Worm (Caenorhabditis elegans) whole organism, midembryonic: ENCODE results near the gene bra-2.

Experiments
- klf-2 ChIP-seq: fragments of 200-800 bp; sonication (Bioruptor generic); conservative IDR thresholded peaks from 2 replicates; pipeline ENCODE4 v1.3.6; 2022; ENCODE audit warnings: missing genetic modification reagents, missing genetic modification characterization, missing compliant biosample characterization
- ztf-23 ChIP-seq: fragments of 200-800 bp; sonication (Bioruptor generic); IDR thresholded peaks from 2 replicates; pipeline ENCODE4 v1.3.6; 2022; ENCODE audit warnings: missing genetic modification reagents, missing genetic modification characterization, missing compliant biosample characterization
- ztf-29 ChIP-seq: fragments of 200-800 bp; sonication (Bioruptor generic); IDR thresholded peaks from 2 replicates; pipeline ENCODE4 v1.3.6; 2022; ENCODE audit warnings: missing genetic modification reagents, missing genetic modification characterization, missing compliant biosample characterization

ce11 chrIII:888983-889549 is 22.0 kb upstream of the bra-2 start:
- TF ChIP-seq klf-2 (GFP tag; lab: Robert Waterston, UW): no peak
- TF ChIP-seq ztf-23: no peak
- TF ChIP-seq ztf-29 (GFP tag; lab: Robert Waterston, UW): no peak
